Worm (Caenorhabditis elegans): Measurements from ENCODE around the gene C27D9.2.

Gene C27D9.2

ce11 chrII:4745281-4745680 is 11.4 kb downstream of the C27D9.2 start:
- TF ChIP-seq R02D3.7 (tag; optimal IDR thresholded peaks at IDR 0.05) (no peak), mml-1 (tag; optimal IDR thresholded peaks at IDR 0.05) (peak; percentile 34), nhr-11 (tag; optimal IDR thresholded peaks at IDR 0.05) (peak; percentile 84), nhr-23 (tag; optimal IDR thresholded peaks at IDR 0.05) (peak; percentile 92), mdl-1 (tag; optimal IDR thresholded peaks at IDR 0.05) (no peak), nfya-1 (tag; optimal IDR thresholded peaks at IDR 0.05; ENCODE audit: insufficient read depth) (peak; percentile 3), nhr-77 (tag; optimal IDR thresholded peaks at IDR 0.05) (no peak), egl-5 (tag; optimal IDR thresholded peaks at IDR 0.05) (no peak), daf-12 (tag; optimal IDR thresholded peaks at IDR 0.05) (no peak), ceh-16 (tag; optimal IDR thresholded peaks at IDR 0.05) (no peak), fkh-10 (GFP tag; optimal IDR thresholded peaks at IDR 0.05) (no peak), lin-15B (tag; optimal IDR thresholded peaks at IDR 0.05) (no peak), lsy-12 (tag; optimal IDR thresholded peaks at IDR 0.05) (peak; percentile 52), jun-1 (tag; optimal IDR thresholded peaks at IDR 0.05) (no peak), tbx-2 (tag; optimal IDR thresholded peaks at IDR 0.05) (peak; percentile 24), aly-2 (tag; optimal IDR thresholded peaks at IDR 0.05) (no peak), snpc-4 (tag; optimal IDR thresholded peaks at IDR 0.05) (no peak), unc-39 (tag; optimal IDR thresholded peaks at IDR 0.05) (no peak), nhr-43 (tag; optimal IDR thresholded peaks at IDR 0.05; ENCODE audit: poor library complexity, severe bottlenecking) (peak; percentile 95), nhr-25 (tag; optimal IDR thresholded peaks at IDR 0.05) (peak; percentile 88), elt-3 (tag; optimal IDR thresholded peaks at IDR 0.05) (peak in 2 of 3 experiments; percentile 24 to 78), elt-2 (tag; optimal IDR thresholded peaks at IDR 0.05) (peak; percentile 1), zag-1 (tag; optimal IDR thresholded peaks at IDR 0.05) (no peak)

DNA sequence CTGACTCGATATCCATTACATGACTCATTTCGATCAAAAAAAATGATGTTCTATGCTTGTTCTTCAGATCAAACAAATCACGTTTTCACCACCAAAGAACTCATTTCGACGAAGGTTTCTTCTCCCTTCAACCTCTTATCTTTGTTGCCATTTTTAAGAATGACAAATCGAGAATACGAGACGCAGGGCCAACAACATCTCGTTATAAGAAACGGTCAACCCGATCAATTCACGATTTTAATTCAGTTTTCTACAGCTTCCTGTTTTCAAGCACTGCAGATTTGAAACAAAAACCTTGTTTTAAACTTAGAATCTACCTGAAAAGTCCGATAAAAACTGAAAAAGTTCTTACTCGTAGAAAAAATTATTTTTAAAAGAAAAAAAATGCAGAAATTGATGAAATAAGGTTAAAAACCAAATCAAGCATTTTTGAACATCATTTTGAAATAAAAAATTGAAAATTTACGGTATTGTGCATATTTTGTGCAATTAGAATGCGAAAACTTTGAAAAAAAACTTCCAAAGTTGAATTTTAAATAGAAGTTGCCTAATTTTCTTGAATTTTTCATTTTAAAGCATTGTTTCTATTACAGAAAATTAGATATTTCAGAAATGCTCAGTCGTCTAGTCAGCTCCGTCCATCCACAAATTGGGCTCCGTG is 15.0 kb downstream of the C27D9.2 start, which contains the start of gene acs-11:
TSS of gene acs-11 (plus strand) at position 611 of the 661 bp plus-strand sequence.
- TF ChIP-seq jun-1 (tag; optimal IDR thresholded peaks at IDR 0.05) (peak; percentile 12), elt-2 (tag; optimal IDR thresholded peaks at IDR 0.05) (peak; percentile 62), ama-1 (optimal IDR thresholded peaks at IDR 0.05) (no peak), ceh-9 (tag; optimal IDR thresholded peaks at IDR 0.05) (no peak), tbx-2 (tag; optimal IDR thresholded peaks at IDR 0.05) (no peak), ceh-16 (tag; optimal IDR thresholded peaks at IDR 0.05) (no peak), pqm-1 (tag; optimal IDR thresholded peaks at IDR 0.05) (peak; percentile 39), fkh-2 (tag; optimal IDR thresholded peaks at IDR 0.05) (no peak), lin-39 (tag; optimal IDR thresholded peaks at IDR 0.05) (no peak), unc-39 (tag; optimal IDR thresholded peaks at IDR 0.05) (no peak), hmg-11 (tag; optimal IDR thresholded peaks at IDR 0.05) (no peak), nhr-67 (tag; optimal IDR thresholded peaks at IDR 0.05) (no peak), ceh-28 (tag; optimal IDR thresholded peaks at IDR 0.05) (no peak), lsy-12 (tag; optimal IDR thresholded peaks at IDR 0.05) (peak; percentile 33), nhr-23 (tag; optimal IDR thresholded peaks at IDR 0.05) (peak; percentile 29), fos-1 (tag; optimal IDR thresholded peaks at IDR 0.05) (no peak), nhr-11 (tag; optimal IDR thresholded peaks at IDR 0.05) (no peak), fkh-10 (GFP tag; optimal IDR thresholded peaks at IDR 0.05) (no peak), egl-5 (tag; optimal IDR thresholded peaks at IDR 0.05) (no peak)

- no peak for TF ChIP-seq nhr-67 (tag; optimal IDR thresholded peaks at IDR 0.05)
- TF ChIP-seq nhr-23 (tag; optimal IDR thresholded peaks at IDR 0.05): peak; percentile 81
- no peak for TF ChIP-seq aly-2 (tag; optimal IDR thresholded peaks at IDR 0.05)
- no peak for TF ChIP-seq ceh-82 (tag; optimal IDR thresholded peaks at IDR 0.05)
- TF ChIP-seq snpc-4 (tag; optimal IDR thresholded peaks at IDR 0.05): peak; percentile 72
- peak; percentile 77 for TF ChIP-seq nhr-25 (tag; optimal IDR thresholded peaks at IDR 0.05)
- TF ChIP-seq mdl-1 (tag; optimal IDR thresholded peaks at IDR 0.05): peak; percentile 53
- peak; percentile 3 for TF ChIP-seq tbx-2 (tag; optimal IDR thresholded peaks at IDR 0.05)
- no peak for TF ChIP-seq elt-1 (tag; optimal IDR thresholded peaks at IDR 0.05)
- no peak for TF ChIP-seq zag-1 (tag; optimal IDR thresholded peaks at IDR 0.05)
- peak; percentile 22 for TF ChIP-seq hmg-11 (tag; optimal IDR thresholded peaks at IDR 0.05)
- TF ChIP-seq R02D3.7 (tag; optimal IDR thresholded peaks at IDR 0.05): peak; percentile 25
- TF ChIP-seq eor-1 (tag; optimal IDR thresholded peaks at IDR 0.05): no peak
- TF ChIP-seq ceh-28 (tag; optimal IDR thresholded peaks at IDR 0.05): peak; percentile 35
- TF ChIP-seq unc-39 (tag; optimal IDR thresholded peaks at IDR 0.05): no peak
- TF ChIP-seq lsy-12 (tag; optimal IDR thresholded peaks at IDR 0.05): peak; percentile 82
- TF ChIP-seq egl-27 (tag; optimal IDR thresholded peaks at IDR 0.05): no peak
- TF ChIP-seq egl-5 (tag; optimal IDR thresholded peaks at IDR 0.05): no peak
- peak; percentile 57 for TF ChIP-seq jun-1 (tag; optimal IDR thresholded peaks at IDR 0.05)
- peak; percentile 21 for TF ChIP-seq pqm-1 (tag; optimal IDR thresholded peaks at IDR 0.05)
- TF ChIP-seq nhr-28 (tag; optimal IDR thresholded peaks at IDR 0.05): no peak
- TF ChIP-seq fkh-10 (GFP tag; optimal IDR thresholded peaks at IDR 0.05): no peak
- no peak for TF ChIP-seq ceh-16 (tag; optimal IDR thresholded peaks at IDR 0.05)
- TF ChIP-seq nhr-237 (tag; optimal IDR thresholded peaks at IDR 0.05): no peak
- TF ChIP-seq mml-1 (tag; optimal IDR thresholded peaks at IDR 0.05): no peak
- TF ChIP-seq ZK546.5 (tag; optimal IDR thresholded peaks at IDR 0.05): no peak
- TF ChIP-seq nhr-77 (tag; optimal IDR thresholded peaks at IDR 0.05): no peak
- TF ChIP-seq nhr-11 (tag; optimal IDR thresholded peaks at IDR 0.05): no peak
- peak; percentile 44 for TF ChIP-seq skn-1 (tag; optimal IDR thresholded peaks at IDR 0.05)
- TF ChIP-seq lin-39 (tag; optimal IDR thresholded peaks at IDR 0.05): peak; percentile 52
- no peak for TF ChIP-seq sea-2 (GFP tag; optimal IDR thresholded peaks at IDR 0.05)
- no peak for TF ChIP-seq ztf-11 (tag; optimal IDR thresholded peaks at IDR 0.05)
- no peak for TF ChIP-seq unc-62 (GFP tag; optimal IDR thresholded peaks at IDR 0.05)
- peak; percentile 90 for TF ChIP-seq nhr-43 (tag; optimal IDR thresholded peaks at IDR 0.05; ENCODE audit: poor library complexity, severe bottlenecking)
- no peak for TF ChIP-seq fkh-2 (tag; optimal IDR thresholded peaks at IDR 0.05)
- no peak for TF ChIP-seq daf-12 (tag; optimal IDR thresholded peaks at IDR 0.05)
- no peak for TF ChIP-seq ama-1 (optimal IDR thresholded peaks at IDR 0.05)
- TF ChIP-seq ceh-9 (tag; optimal IDR thresholded peaks at IDR 0.05): no peak
Measured at ce11 chrII:4739984-4740462, 16.6 kb downstream of the C27D9.2 start, which contains the start of gene eas-1. TSS of gene eas-1 (plus strand) at chrII:4740412.
